Worm (Caenorhabditis elegans) whole organism, young adult: ENCODE data around the gene nhr-260.

Source experiments
- ama-1 ChIP-seq, 3 experiments: fragments of 150-350 bp in 1 of 3; sonication (generic microtip) in 2 of 3; optimal IDR thresholded peaks; 2 replicates each; lab custom pipeline; 2014 to 2018; ENCODE audit warnings: missing biosample characterization in 2 of 3, missing genetic modification characterization in 2 of 3, missing genetic modification reagents in 2 of 3
- atf-7 ChIP-seq: sonication (generic microtip); optimal IDR thresholded peaks from 2 replicates; lab custom pipeline; 2017; ENCODE audit warnings: mild to moderate bottlenecking, missing genetic modification characterization, missing compliant biosample characterization
- lir-1 ChIP-seq: fragments of 200-800 bp; sonication (Bioruptor generic); conservative IDR thresholded peaks from 2 replicates; pipeline ENCODE4 v1.3.6; 2022; ENCODE audit warnings: missing genetic modification reagents, missing genetic modification characterization, missing compliant biosample characterization
- nhr-80 ChIP-seq: sonication (generic microtip); optimal IDR thresholded peaks from 2 replicates; lab custom pipeline; 2016; ENCODE audit warnings: missing genetic modification characterization, missing compliant biosample characterization

- TF ChIP-seq nhr-80 (tag; lab: Kevin White, UChicago) (peak; percentile 86), atf-7 (tag; lab: Kevin White, UChicago) (peak; percentile 34), ama-1 (optimal IDR thresholded peaks at IDR 0.05; lab: Kevin White, UChicago) (no peak), ama-1 (GFP tag; optimal IDR thresholded peaks at IDR 0.05; lab: Kevin White, UChicago) (no peak), lir-1 (GFP tag; lab: Robert Waterston, UW) (no peak)
Measured at ce11 chrV:1474486-1475125, 36.8 kb downstream of the nhr-260 start, which contains the start of the genes F53E2.2 and unc-60.
